Fruit fly (Drosophila melanogaster) whole organism, embryonic: ENCODE measurements around the gene Ugt37A2.
A peak's percentile ranks its signal among the peaks of the same experiment; 100 is the strongest.

Experiments used
- CG10147 ChIP-seq: fragments of 200-800 bp; sonication (Bioruptor generic); optimal IDR thresholded peaks from 2 replicates; lab custom pipeline; 2019; ENCODE audit warnings: missing biosample characterization, mild to moderate bottlenecking, missing genetic modification characterization, moderate library complexity
- CG1024 ChIP-seq: fragments of 200-800 bp; sonication (Bioruptor generic); IDR thresholded peaks from 2 replicates; pipeline ENCODE4 v1.3.6; 2022; ENCODE audit warnings: missing biosample characterization, missing genetic modification characterization
- CG10462 ChIP-seq: fragments of 200-800 bp; sonication (Bioruptor generic); optimal IDR thresholded peaks from 2 replicates; lab custom pipeline; 2016; ENCODE audit warnings: missing biosample characterization, missing genetic modification characterization
- CG11504 ChIP-seq: fragments of 200-800 bp; sonication (Bioruptor generic); optimal IDR thresholded peaks from 3 replicates; lab custom pipeline; 2019; ENCODE audit warnings: missing biosample characterization, mild to moderate bottlenecking, missing genetic modification characterization, moderate library complexity
- CG11695 ChIP-seq: fragments of 200-800 bp; sonication (Bioruptor generic); IDR thresholded peaks from 3 replicates; pipeline ENCODE4 v1.3.6; 2022; ENCODE audit warnings: missing biosample characterization, missing genetic modification characterization
- CG1792 ChIP-seq: fragments of 200-800 bp; sonication (Bioruptor generic); optimal IDR thresholded peaks from 2 replicates; lab custom pipeline; 2016; ENCODE audit warnings: missing biosample characterization, missing genetic modification characterization
- CG2199 ChIP-seq: fragments of 200-800 bp; sonication (Bioruptor generic); IDR thresholded peaks from 3 replicates; pipeline ENCODE4 v1.3.6; 2022; ENCODE audit warnings: missing biosample characterization, missing genetic modification characterization
- CG2875 ChIP-seq: fragments of 200-800 bp; sonication (Bioruptor generic); optimal IDR thresholded peaks from 2 replicates; lab custom pipeline; 2017; ENCODE audit warnings: missing biosample characterization, mild to moderate bottlenecking, missing genetic modification characterization, missing genetic modification reagents
- CG30020 ChIP-seq: fragments of 200-800 bp; optimal IDR thresholded peaks from 2 replicates; lab custom pipeline; 2019; ENCODE audit warnings: missing biosample characterization, mild to moderate bottlenecking, missing genetic modification characterization, moderate library complexity
- CG3065 ChIP-seq: fragments of 200-800 bp; sonication (Bioruptor generic); optimal IDR thresholded peaks from 2 replicates; lab custom pipeline; 2016; ENCODE audit warnings: missing biosample characterization, missing genetic modification characterization
- CG34224 ChIP-seq: fragments of 200-800 bp; sonication (Bioruptor generic); IDR thresholded peaks from 3 replicates; pipeline ENCODE4 v1.3.6; 2022; ENCODE audit warnings: missing biosample characterization, missing genetic modification characterization; ENCODE audit not compliant: partially characterized antibody
- CG4424 ChIP-seq: fragments of 200-800 bp; sonication (Bioruptor generic); optimal IDR thresholded peaks from 3 replicates; lab custom pipeline; 2016; ENCODE audit warnings: missing biosample characterization, missing genetic modification characterization
- CG4730 ChIP-seq: fragments of 200-800 bp; sonication (Bioruptor generic); IDR thresholded peaks from 2 replicates; pipeline ENCODE4 v1.3.6; 2022; ENCODE audit warnings: missing biosample characterization, missing genetic modification characterization
- CG6254 ChIP-seq: fragments of 200-800 bp; sonication (Bioruptor generic); optimal IDR thresholded peaks from 3 replicates; lab custom pipeline; 2017; ENCODE audit warnings: mild to moderate bottlenecking, missing biosample characterization, missing genetic modification reagents, missing genetic modification characterization
- CG7556 ChIP-seq: fragments of 200-800 bp; sonication (Bioruptor generic); optimal IDR thresholded peaks from 2 replicates; lab custom pipeline; 2017; ENCODE audit warnings: missing biosample characterization, mild to moderate bottlenecking, missing genetic modification characterization
- CG7839 ChIP-seq: fragments of 200-800 bp; sonication (Bioruptor generic); optimal IDR thresholded peaks from 3 replicates; lab custom pipeline; 2018; ENCODE audit warnings: missing biosample characterization, mild to moderate bottlenecking, missing genetic modification characterization, moderate library complexity
- CG7963 ChIP-seq: fragments of 200-800 bp; sonication (Bioruptor generic); IDR thresholded peaks from 3 replicates; pipeline ENCODE4 v1.3.6; 2022; ENCODE audit warnings: missing biosample characterization, missing genetic modification characterization; ENCODE audit not compliant: partially characterized antibody
- CG8359 ChIP-seq: fragments of 200-800 bp; sonication (Bioruptor generic); optimal IDR thresholded peaks from 2 replicates; lab custom pipeline; 2017; ENCODE audit warnings: missing biosample characterization, mild to moderate bottlenecking, missing genetic modification characterization, borderline replicate concordance
- CG8924 ChIP-seq: fragments of 200-800 bp; optimal IDR thresholded peaks from 3 replicates; lab custom pipeline; 2019; ENCODE audit warnings: missing biosample characterization, mild to moderate bottlenecking, missing genetic modification characterization, moderate library complexity
- CG9727 ChIP-seq: fragments of 200-800 bp; sonication (Bioruptor generic); optimal IDR thresholded peaks from 3 replicates; lab custom pipeline; 2017; ENCODE audit warnings: missing biosample characterization, mild to moderate bottlenecking, missing genetic modification characterization
- CTCF ChIP-seq: fragments of 200-800 bp; sonication (Bioruptor generic); optimal IDR thresholded peaks from 2 replicates; lab custom pipeline; 2017; ENCODE audit warnings: missing biosample characterization, mild to moderate bottlenecking, missing genetic modification characterization, moderate library complexity
- Camta ChIP-seq: fragments of 200-800 bp; sonication (Bioruptor generic); optimal IDR thresholded peaks from 2 replicates; lab custom pipeline; 2016; ENCODE audit warnings: missing biosample characterization, missing genetic modification characterization
- Chrac-16 ChIP-seq: fragments of 200-800 bp; sonication (Bioruptor generic); optimal IDR thresholded peaks from 3 replicates; lab custom pipeline; 2016; ENCODE audit warnings: missing biosample characterization, missing genetic modification characterization
- Dfd ChIP-seq, 2 experiments: fragments of >200 bp; optimal IDR thresholded peaks; 2 replicates each; lab custom pipeline; 2017; ENCODE audit warnings: missing biosample characterization in 2 of 2, missing genetic modification characterization in 2 of 2
- Dp ChIP-seq: fragments of 200-800 bp; sonication (Bioruptor generic); optimal IDR thresholded peaks from 2 replicates; lab custom pipeline; 2018; ENCODE audit warnings: missing biosample characterization, mild to moderate bottlenecking, missing genetic modification characterization, moderate library complexity
- Med ChIP-seq: fragments of 200-800 bp; sonication (Bioruptor generic); peaks from one replicate; lab custom pipeline; 2016; ENCODE audit warnings: missing biosample characterization, missing genetic modification characterization, mild to moderate bottlenecking, inconsistent platforms, moderate library complexity
- Nf-YB ChIP-seq: fragments of 200-800 bp; sonication (Bioruptor generic); optimal IDR thresholded peaks from 3 replicates; lab custom pipeline; 2019; ENCODE audit warnings: missing biosample characterization, mild to moderate bottlenecking, missing genetic modification characterization, moderate library complexity
- Oaz ChIP-seq: fragments of 200-800 bp; sonication (Bioruptor generic); IDR thresholded peaks from 2 replicates; pipeline ENCODE4 v1.3.6; 2022; ENCODE audit warnings: missing biosample characterization, missing genetic modification characterization
- Opbp ChIP-seq: fragments of 200-800 bp; sonication (Bioruptor generic); IDR thresholded peaks from 3 replicates; pipeline ENCODE4 v1.3.6; 2022; ENCODE audit warnings: missing biosample characterization, missing genetic modification characterization; ENCODE audit not compliant: partially characterized antibody
- Ravus ChIP-seq: fragments of 200-800 bp; sonication (Bioruptor generic); IDR thresholded peaks from 2 replicates; pipeline ENCODE4 v1.3.6; 2022; ENCODE audit warnings: missing biosample characterization, missing genetic modification characterization
- Ssrp ChIP-seq: fragments of 200-800 bp; sonication (Bioruptor generic); optimal IDR thresholded peaks from 2 replicates; lab custom pipeline; 2018; ENCODE audit warnings: missing biosample characterization, mild to moderate bottlenecking, missing genetic modification characterization, moderate library complexity
- ab ChIP-seq: fragments of 200-800 bp; sonication (Bioruptor generic); optimal IDR thresholded peaks from 2 replicates; lab custom pipeline; 2016; ENCODE audit warnings: missing biosample characterization, missing genetic modification characterization
- ato ChIP-seq: fragments of 200-800 bp; sonication (Bioruptor generic); IDR thresholded peaks from 2 replicates; pipeline ENCODE4 v1.3.6; 2022; ENCODE audit warnings: missing biosample characterization, missing genetic modification characterization; ENCODE audit not compliant: partially characterized antibody
- ci ChIP-seq: fragments of 200-800 bp; sonication (Bioruptor generic); IDR thresholded peaks from 3 replicates; pipeline ENCODE4 v1.3.6; 2022; ENCODE audit warnings: missing biosample characterization, missing genetic modification characterization
- disco-r ChIP-seq: fragments of 200-800 bp; sonication (Bioruptor generic); optimal IDR thresholded peaks from 2 replicates; lab custom pipeline; 2016; ENCODE audit warnings: missing biosample characterization, missing genetic modification characterization
- dmrt99B ChIP-seq: fragments of 200-800 bp; sonication (Bioruptor generic); optimal IDR thresholded peaks from 2 replicates; lab custom pipeline; 2018; ENCODE audit warnings: missing biosample characterization, mild to moderate bottlenecking, missing genetic modification characterization, moderate library complexity
- dysf ChIP-seq: fragments of 200-800 bp; sonication (Bioruptor generic); IDR thresholded peaks from 3 replicates; pipeline ENCODE4 v1.3.6; 2022; ENCODE audit warnings: missing biosample characterization, missing genetic modification characterization
- ems ChIP-seq: fragments of 200-800 bp; sonication (Bioruptor generic); optimal IDR thresholded peaks from 3 replicates; lab custom pipeline; 2016; ENCODE audit warnings: missing biosample characterization, missing genetic modification characterization
- en ChIP-seq: fragments of 200-800 bp; sonication (Bioruptor generic); optimal IDR thresholded peaks from 2 replicates; lab custom pipeline; 2016; ENCODE audit warnings: missing biosample characterization, missing genetic modification characterization
- fd64A ChIP-seq: fragments of 200-800 bp; sonication (Bioruptor generic); optimal IDR thresholded peaks from 3 replicates; lab custom pipeline; 2018; ENCODE audit warnings: missing biosample characterization, mild to moderate bottlenecking, missing genetic modification characterization
- ftz-f1 ChIP-seq: fragments of 200-800 bp; sonication (Bioruptor generic); optimal IDR thresholded peaks from 2 replicates; lab custom pipeline; 2016; ENCODE audit warnings: missing biosample characterization, missing genetic modification characterization
- grau ChIP-seq: fragments of 200-800 bp; optimal IDR thresholded peaks from 3 replicates; lab custom pipeline; 2019; ENCODE audit warnings: missing biosample characterization, mild to moderate bottlenecking, missing genetic modification characterization, moderate library complexity
- ken ChIP-seq: fragments of 200-800 bp; sonication (Bioruptor generic); IDR thresholded peaks from 3 replicates; pipeline ENCODE4 v1.3.6; 2022; ENCODE audit warnings: missing biosample characterization, missing genetic modification characterization
- lilli ChIP-seq: fragments of 200-800 bp; sonication (Bioruptor generic); optimal IDR thresholded peaks from 3 replicates; lab custom pipeline; 2016; ENCODE audit warnings: missing biosample characterization, missing genetic modification characterization
- maf-S ChIP-seq: fragments of 200-800 bp; sonication (Bioruptor generic); optimal IDR thresholded peaks from 2 replicates; lab custom pipeline; 2016; ENCODE audit warnings: missing biosample characterization, missing genetic modification characterization
- mirr ChIP-seq: fragments of 200-800 bp; sonication (Bioruptor generic); optimal IDR thresholded peaks from 3 replicates; lab custom pipeline; 2018; ENCODE audit warnings: missing biosample characterization, mild to moderate bottlenecking, missing genetic modification characterization
- nmo ChIP-seq: fragments of 200-800 bp; sonication (Bioruptor generic); optimal IDR thresholded peaks from 2 replicates; lab custom pipeline; 2018; ENCODE audit warnings: missing biosample characterization, mild to moderate bottlenecking, missing genetic modification characterization, moderate library complexity
- sisA ChIP-seq: fragments of 200-800 bp; sonication (Bioruptor generic); IDR thresholded peaks from 2 replicates; pipeline ENCODE4 v1.3.6; 2022; ENCODE audit warnings: missing biosample characterization, missing genetic modification characterization
- wdn ChIP-seq: fragments of 200-800 bp; sonication (Bioruptor generic); IDR thresholded peaks from 2 replicates; pipeline ENCODE4 v1.3.6; 2022; ENCODE audit warnings: missing biosample characterization, missing genetic modification characterization
- wor ChIP-seq: fragments of 200-800 bp; sonication (Bioruptor generic); IDR thresholded peaks from 2 replicates; pipeline ENCODE4 v1.3.6; 2022; ENCODE audit warnings: missing biosample characterization, missing genetic modification characterization
- z ChIP-seq: fragments of 200-800 bp; sonication (Bioruptor generic); IDR thresholded peaks from 3 replicates; pipeline ENCODE4 v1.3.6; 2022; ENCODE audit warnings: missing biosample characterization, missing genetic modification characterization

The Ugt37A2 gene

dm6 chr3R:12722392-12722914 lies 17.0 kb upstream of the Ugt37A2 start, which contains the start of gene Men (continued):
- TF ChIP-seq ems (GFP tag; lab: Kevin White, UChicago) (peak; percentile 19), CG10462 (GFP tag; lab: Kevin White, UChicago) (no peak), CG11504 (tag; lab: Kevin White, UChicago) (peak; percentile 85), CG1792 (GFP tag; lab: Kevin White, UChicago) (no peak), Ravus (GFP tag; lab: Robert Waterston, UW) (no peak), CG7839 (peak; percentile 82), CG4424 (GFP tag; lab: Kevin White, UChicago) (peak; percentile 50), sisA (GFP tag; lab: Robert Waterston, UW) (peak; percentile 61), CG2199 (GFP tag; lab: Robert Waterston, UW) (no peak), ato (GFP tag; lab: Robert Waterston, UW) (no peak), CG4730 (0 out of 2 replicates have a peak, but pooled peaks have one; percentile 37), CG8924 (tag; lab: Kevin White, UChicago) (peak; percentile 67), dysf (GFP tag; lab: Robert Waterston, UW) (peak; percentile 80), lilli (GFP tag; lab: Kevin White, UChicago) (peak; percentile 26), ken (GFP tag; lab: Robert Waterston, UW) (no peak), Med (GFP tag; lab: Kevin White, UChicago) (peak; percentile 71), CG11695 (GFP tag; lab: Robert Waterston, UW) (peak; percentile 67; the same call in 1 of the 3 replicates), Dfd (GFP tag; optimal IDR thresholded peaks at IDR 0.05; lab: Kevin White, UChicago) (no peak), Camta (GFP tag; lab: Kevin White, UChicago) (no peak), ab (GFP tag; lab: Kevin White, UChicago) (no peak), fd64A (GFP tag; lab: Kevin White, UChicago) (no peak), ftz-f1 (GFP tag; lab: Kevin White, UChicago) (no peak), Opbp (GFP tag; lab: Robert Waterston, UW) (no peak), CG8359 (GFP tag; lab: Kevin White, UChicago) (no peak), en (GFP tag; lab: Kevin White, UChicago) (no peak), CG30020 (tag; lab: Kevin White, UChicago) (peak; percentile 40), dmrt99B (peak; percentile 82), CG34224 (GFP tag; lab: Robert Waterston, UW) (no peak), CG7963 (no peak), wor (GFP tag; lab: Robert Waterston, UW) (peak; percentile 10; the same call in 1 of the 2 replicates), maf-S (GFP tag; lab: Kevin White, UChicago) (no peak), CG3065 (GFP tag; lab: Kevin White, UChicago) (no peak), CG6254 (GFP tag; lab: Kevin White, UChicago) (no peak), Ssrp (peak; percentile 69), Oaz (GFP tag; lab: Robert Waterston, UW) (peak; percentile 64), disco-r (no peak), CG1024 (GFP tag; lab: Robert Waterston, UW) (no peak), ci (GFP tag; lab: Robert Waterston, UW) (0 out of 3 replicates have a peak, but pooled peaks have one; percentile 24), Chrac-16 (GFP tag; lab: Kevin White, UChicago) (peak; percentile 20), CTCF (GFP tag; lab: Kevin White, UChicago) (no peak), nmo (GFP tag; lab: Kevin White, UChicago) (peak; percentile 75), mirr (no peak), z (GFP tag; lab: Robert Waterston, UW) (no peak), Dp (GFP tag; lab: Kevin White, UChicago) (no peak), CG9727 (peak; percentile 55), CG7556 (GFP tag; lab: Kevin White, UChicago) (peak; percentile 78), CG2875 (GFP tag; lab: Kevin White, UChicago) (no peak), CG10147 (GFP tag; lab: Kevin White, UChicago) (peak; percentile 53), wdn (GFP tag; lab: Robert Waterston, UW) (no peak; the same call in 1 of the 2 replicates), grau (tag; lab: Kevin White, UChicago) (peak; percentile 91), Nf-YB (GFP tag; lab: Kevin White, UChicago) (peak; percentile 19)
